Worm (Caenorhabditis elegans): ENCODE data around the gene fil-2.

DNA sequence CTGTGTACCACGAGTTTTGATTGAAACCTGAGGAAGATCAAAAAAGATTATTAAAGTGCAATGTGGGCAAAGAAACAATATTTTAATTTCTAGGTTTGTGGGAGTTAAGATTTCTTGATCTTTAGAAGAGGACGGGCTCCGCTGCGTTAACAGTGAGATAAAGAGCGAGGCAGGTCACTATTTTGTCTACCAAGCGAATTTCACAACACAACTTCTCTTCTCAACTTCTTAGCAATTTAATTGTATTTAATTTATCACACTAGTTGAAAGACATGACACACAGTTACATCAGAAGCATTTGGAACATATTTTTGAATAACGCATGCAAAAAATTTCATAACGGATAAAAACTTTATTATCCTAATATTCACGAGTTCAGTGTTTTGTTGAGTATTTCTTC lies 47.6 kb downstream of the fil-2 start:
- TF ChIP-seq B0261.1 (tag; optimal IDR thresholded peaks at IDR 0.05) (no peak), ztf-18 (tag; optimal IDR thresholded peaks at IDR 0.05) (no peak), F57A8.1 (GFP tag; optimal IDR thresholded peaks at IDR 0.05) (no peak), madf-10 (tag; optimal IDR thresholded peaks at IDR 0.05) (no peak), unc-62 (GFP tag; optimal IDR thresholded peaks at IDR 0.05) (no peak), efl-1 (GFP tag; optimal IDR thresholded peaks at IDR 0.05) (no peak), repo-1 (tag; optimal IDR thresholded peaks at IDR 0.05) (peak; percentile 92)
